Fruit fly (Drosophila melanogaster): ENCODE measurements around the gene CG2681.

- TF ChIP-seq CG1621 (tag; optimal IDR thresholded peaks at IDR 0.05) (no peak), CG16779 (tag; optimal IDR thresholded peaks at IDR 0.05) (no peak), dsx (GFP tag; optimal IDR thresholded peaks at IDR 0.05; ENCODE audit: poor library complexity, severe bottlenecking) (no peak), CG4318 (GFP tag; optimal IDR thresholded peaks at IDR 0.05) (no peak), CG8319 (GFP tag; optimal IDR thresholded peaks at IDR 0.05) (no peak), lz (GFP tag; optimal IDR thresholded peaks at IDR 0.05) (no peak), topi (GFP tag; optimal IDR thresholded peaks at IDR 0.05) (no peak), achi (GFP tag; optimal IDR thresholded peaks at IDR 0.05) (no peak), CG9139 (GFP tag; optimal IDR thresholded peaks at IDR 0.05) (no peak), Blimp-1 (GFP tag; optimal IDR thresholded peaks at IDR 0.05) (no peak), Sox15 (GFP tag; optimal IDR thresholded peaks at IDR 0.05) (no peak), Eip93F (GFP tag; optimal IDR thresholded peaks at IDR 0.05) (no peak), fd59A (GFP tag; optimal IDR thresholded peaks at IDR 0.05) (no peak)
Observed at dm6 chrX:2663416-2663815, 45.1 kb upstream of the CG2681 start.

Measured in whole organism, prepupa.